Worm (Caenorhabditis elegans) whole organism, late embryonic: ENCODE measurements around the gene nspa-8.
A peak's percentile ranks its signal among the peaks of the same experiment; 100 is the strongest.

Experiments
- ceh-6 ChIP-seq: fragments of 200-800 bp; sonication (Bioruptor generic); optimal IDR thresholded peaks from 2 replicates; lab custom pipeline; 2018; ENCODE audit warnings: mild to moderate bottlenecking, missing genetic modification characterization, missing compliant biosample characterization
- odd-2 ChIP-seq: sonication (generic microtip); optimal IDR thresholded peaks from 2 replicates; lab custom pipeline; 2017; ENCODE audit warnings: antibody characterized with exemption, mild to moderate bottlenecking, missing genetic modification characterization, missing compliant biosample characterization
- sox-2 ChIP-seq: fragments of 200-800 bp; sonication (Bioruptor generic); IDR thresholded peaks from 2 replicates; pipeline ENCODE4 v1.3.6; 2022; ENCODE audit warnings: missing genetic modification reagents, missing genetic modification characterization, missing compliant biosample characterization
- sox-4 ChIP-seq: sonication (generic microtip); optimal IDR thresholded peaks from 2 replicates; lab custom pipeline; 2017; ENCODE audit warnings: mild to moderate bottlenecking, missing genetic modification characterization, inconsistent platforms, missing compliant biosample characterization

- TF ChIP-seq odd-2 (tag; lab: Kevin White, UChicago) (no peak), ceh-6 (GFP tag; lab: Kevin White, UChicago) (peak; percentile 2), sox-2 (GFP tag; lab: Robert Waterston, UW) (no peak), sox-4 (no peak)
These were observed 34.5 kb downstream of the nspa-8 start for ce11 chrV:14792346-14792745.
